Fruit fly (Drosophila melanogaster) whole organism, pupa: Measurements from ENCODE around the gene CG31560.

Experiments
- CG10348 ChIP-seq: fragments of 200-800 bp; sonication (Bioruptor generic); IDR thresholded peaks from 2 replicates; pipeline ENCODE4 v1.3.6; 2022; ENCODE audit warnings: missing biosample characterization, missing genetic modification characterization
- CG12605 ChIP-seq: fragments of 200-800 bp; sonication (Bioruptor generic); IDR thresholded peaks from 2 replicates; pipeline ENCODE4 v1.3.6; 2022; ENCODE audit warnings: missing biosample characterization, missing genetic modification characterization
- CG13204 ChIP-seq: fragments of 200-800 bp; sonication (Bioruptor generic); optimal IDR thresholded peaks from 2 replicates; lab custom pipeline; 2018; ENCODE audit warnings: missing biosample characterization, mild to moderate bottlenecking, missing genetic modification characterization, moderate library complexity
- CG14655 ChIP-seq: fragments of 200-800 bp; sonication (Bioruptor generic); optimal IDR thresholded peaks from 3 replicates; lab custom pipeline; 2017; ENCODE audit warnings: mild to moderate bottlenecking, missing biosample characterization, missing genetic modification reagents, missing genetic modification characterization
- CG15710 ChIP-seq: fragments of 200-800 bp; sonication (Bioruptor generic); optimal IDR thresholded peaks from 2 replicates; lab custom pipeline; 2018; ENCODE audit warnings: missing biosample characterization, mild to moderate bottlenecking, missing genetic modification characterization, moderate library complexity
- CG17806 ChIP-seq: fragments of 200-800 bp; sonication (Bioruptor generic); optimal IDR thresholded peaks from 2 replicates; lab custom pipeline; 2018; ENCODE audit warnings: missing biosample characterization, mild to moderate bottlenecking, missing genetic modification characterization, moderate library complexity
- CG32121 ChIP-seq: fragments of 200-800 bp; sonication (Bioruptor generic); IDR thresholded peaks from 2 replicates; pipeline ENCODE4 v1.3.6; 2022; ENCODE audit warnings: missing biosample characterization, missing genetic modification characterization
- CG34367 ChIP-seq: fragments of 200-800 bp; sonication (Bioruptor generic); optimal IDR thresholded peaks from 2 replicates; lab custom pipeline; 2018; ENCODE audit warnings: missing biosample characterization, mild to moderate bottlenecking, missing genetic modification characterization
- CG4496 ChIP-seq: fragments of 200-800 bp; sonication (Bioruptor generic); IDR thresholded peaks from 3 replicates; pipeline ENCODE4 v1.3.6; 2022; ENCODE audit warnings: missing biosample characterization, missing genetic modification characterization
- CG8159 ChIP-seq: fragments of 200-800 bp; sonication (Bioruptor generic); optimal IDR thresholded peaks from 3 replicates; lab custom pipeline; 2018; ENCODE audit warnings: missing biosample characterization, mild to moderate bottlenecking, missing genetic modification characterization, moderate library complexity
- CG8301 ChIP-seq: fragments of 200-800 bp; sonication (Bioruptor generic); optimal IDR thresholded peaks from 2 replicates; lab custom pipeline; 2018; ENCODE audit warnings: missing biosample characterization, mild to moderate bottlenecking, missing genetic modification characterization
- CG9948 ChIP-seq: fragments of 200-800 bp; sonication (Bioruptor generic); optimal IDR thresholded peaks from 2 replicates; lab custom pipeline; 2018; ENCODE audit warnings: missing biosample characterization, mild to moderate bottlenecking, missing genetic modification characterization, moderate library complexity
- D1 ChIP-seq: fragments of 200-800 bp; sonication (Bioruptor generic); optimal IDR thresholded peaks from 2 replicates; lab custom pipeline; 2018; ENCODE audit warnings: missing biosample characterization, mild to moderate bottlenecking, missing genetic modification characterization, moderate library complexity
- EcR ChIP-seq: fragments of 200-800 bp; sonication (Bioruptor generic); optimal IDR thresholded peaks from 3 replicates; lab custom pipeline; 2019; ENCODE audit warnings: missing biosample characterization, missing genetic modification characterization, mild to moderate bottlenecking, moderate library complexity, missing genetic modification reagents
- Ets98B ChIP-seq: fragments of 200-800 bp; sonication (Bioruptor generic); IDR thresholded peaks from 2 replicates; pipeline ENCODE4 v1.3.6; 2022; ENCODE audit warnings: missing biosample characterization, missing genetic modification characterization
- Pif1A ChIP-seq: fragments of 200-800 bp; sonication (Bioruptor generic); optimal IDR thresholded peaks from 3 replicates; lab custom pipeline; 2016; ENCODE audit warnings: missing biosample characterization, missing genetic modification characterization
- Pif1B ChIP-seq: fragments of 200-800 bp; sonication (Bioruptor generic); optimal IDR thresholded peaks from 3 replicates; lab custom pipeline; 2016; ENCODE audit warnings: missing biosample characterization, missing genetic modification characterization
- Snoo ChIP-seq: fragments of 200-800 bp; sonication (Bioruptor generic); optimal IDR thresholded peaks from 3 replicates; lab custom pipeline; 2017; ENCODE audit warnings: missing biosample characterization, mild to moderate bottlenecking, missing genetic modification characterization, inconsistent platforms
- fd96Ca ChIP-seq: fragments of 200-800 bp; sonication (Bioruptor generic); IDR thresholded peaks from 3 replicates; pipeline ENCODE4 v1.3.6; 2022; ENCODE audit warnings: missing biosample characterization, missing genetic modification characterization
- gl ChIP-seq: fragments of 200-800 bp; sonication (Bioruptor generic); optimal IDR thresholded peaks from 2 replicates; lab custom pipeline; 2018; ENCODE audit warnings: missing biosample characterization, mild to moderate bottlenecking, missing genetic modification characterization
- rn ChIP-seq: fragments of 200-800 bp; sonication (Bioruptor generic); IDR thresholded peaks from 2 replicates; pipeline ENCODE4 v1.3.6; 2022; ENCODE audit warnings: missing biosample characterization, missing genetic modification characterization

Gene CG31560

DNA sequence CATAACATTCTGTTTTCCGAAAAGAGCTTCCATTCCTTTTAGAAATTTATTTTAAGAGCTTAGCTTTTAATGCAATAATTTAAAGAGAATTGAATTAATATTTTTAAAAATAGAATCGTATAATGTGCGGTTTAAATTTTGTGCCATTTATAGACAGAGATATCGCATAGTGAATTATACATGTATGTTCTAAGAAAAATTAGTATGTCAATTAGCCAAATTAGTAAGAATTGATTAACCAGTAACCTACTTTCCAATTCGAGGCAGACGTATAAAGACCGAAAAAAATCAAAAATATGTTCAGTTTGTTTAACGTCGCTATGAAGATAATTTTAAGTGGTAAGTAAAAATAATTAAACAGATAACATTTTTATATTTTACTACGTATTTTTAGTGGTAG is at the start of gene CG31560:
Gene CG31560, plus strand, starts transcription at position 301 of the 400 bp plus-strand sequence.
- no peak for TF ChIP-seq Pif1A (GFP tag; lab: Kevin White, UChicago)
- TF ChIP-seq, all 21 proteins: peak for 0

DNA sequence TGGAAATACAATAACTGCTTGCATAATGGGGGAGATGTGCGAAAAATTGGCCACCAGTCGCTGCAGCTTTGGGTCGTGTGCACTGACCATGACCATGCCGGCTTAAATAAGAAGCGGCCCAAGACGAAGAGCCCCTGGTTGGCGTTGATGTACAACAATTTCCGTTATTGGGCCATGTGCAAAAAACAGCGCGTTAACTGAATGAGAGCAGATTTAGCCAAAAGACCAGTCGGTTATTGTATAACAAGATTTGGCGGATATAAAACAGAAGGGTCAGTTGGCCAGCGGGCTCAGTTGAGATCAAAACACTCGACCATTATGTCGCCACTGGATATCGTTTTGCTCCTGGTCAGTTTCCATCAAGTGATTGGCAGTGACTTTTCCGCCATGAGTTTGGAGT is 46.1 kb upstream of the CG31560 start, which contains the start of gene Osi10a:
Gene Osi10a, plus strand, starts transcription at position 301 of the 400 bp plus-strand sequence.
- TF ChIP-seq CG9948 (tag; lab: Kevin White, UChicago) (no peak), CG34367 (tag; lab: Kevin White, UChicago) (no peak), CG17806 (no peak), Ets98B (GFP tag; lab: Robert Waterston, UW) (no peak), CG13204 (GFP tag; lab: Kevin White, UChicago) (no peak), CG4496 (GFP tag; lab: Robert Waterston, UW) (no peak), CG14655 (GFP tag; lab: Kevin White, UChicago) (no peak), CG15710 (tag; lab: Kevin White, UChicago) (no peak), CG8301 (tag; lab: Kevin White, UChicago) (no peak), CG10348 (no peak), gl (no peak)

DNA sequence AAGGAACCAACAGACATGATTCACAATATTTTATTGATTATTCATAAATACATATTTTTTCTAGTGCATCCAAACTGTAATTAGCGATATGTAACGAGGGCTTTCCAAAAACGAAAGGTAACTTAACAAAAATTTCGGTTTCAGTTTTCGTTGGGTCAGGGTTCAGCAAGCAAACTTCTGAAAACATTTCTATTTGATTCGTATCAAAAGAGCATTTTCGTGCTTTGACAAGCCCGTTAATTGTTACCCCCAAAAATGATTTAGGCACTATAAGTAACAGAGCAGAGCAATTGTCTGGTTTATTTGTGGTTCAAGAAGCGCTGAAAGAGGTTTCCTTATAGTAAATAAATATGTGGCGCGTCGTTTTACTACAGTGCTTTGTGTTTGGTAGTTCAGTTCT is 43.9 kb upstream of the CG31560 start, which contains the start of gene Osi10b:
Gene Osi10b, plus strand, starts transcription at position 301 of the 400 bp plus-strand sequence.
- TF ChIP-seq gl (no peak), CG32121 (GFP tag; lab: Robert Waterston, UW) (no peak), fd96Ca (GFP tag; lab: Robert Waterston, UW) (no peak), Pif1B (GFP tag; lab: Kevin White, UChicago) (no peak), EcR (GFP tag; lab: Kevin White, UChicago) (no peak), CG17806 (no peak), rn (GFP tag; lab: Robert Waterston, UW) (no peak), Pif1A (GFP tag; lab: Kevin White, UChicago) (no peak), CG8159 (tag; lab: Kevin White, UChicago) (no peak), CG34367 (tag; lab: Kevin White, UChicago) (no peak), CG15710 (tag; lab: Kevin White, UChicago) (no peak), Ets98B (GFP tag; lab: Robert Waterston, UW) (no peak)
- TF ChIP-seq, all 21 proteins: peak for 0

DNA sequence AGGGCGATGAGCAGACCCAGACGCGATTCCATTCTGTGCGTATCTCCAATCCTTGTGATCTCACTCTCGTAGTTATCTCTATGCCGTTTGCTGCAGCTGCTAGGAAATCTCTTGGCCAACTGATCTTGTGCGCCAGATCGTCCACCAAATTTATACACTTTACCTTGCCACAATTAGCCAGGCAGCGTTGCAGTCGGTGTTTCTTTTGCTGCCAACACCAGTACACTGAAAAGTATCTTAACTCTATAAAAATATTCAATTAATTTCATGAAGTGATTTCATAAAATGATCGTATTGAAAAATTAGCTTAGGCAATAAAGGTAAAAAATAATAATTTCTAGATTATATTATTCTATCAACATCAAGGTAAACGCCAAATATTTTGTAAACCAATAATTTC is 41.1 kb upstream of the CG31560 start, which contains the start of gene Osi11:
Gene Osi11, minus strand, starts transcription at position 101 of the 400 bp plus-strand sequence.
- TF ChIP-seq EcR (GFP tag; lab: Kevin White, UChicago) (no peak), Pif1A (GFP tag; lab: Kevin White, UChicago) (no peak), gl (no peak), CG13204 (GFP tag; lab: Kevin White, UChicago) (no peak), rn (GFP tag; lab: Robert Waterston, UW) (no peak), Pif1B (GFP tag; lab: Kevin White, UChicago) (no peak), D1 (tag; lab: Kevin White, UChicago) (no peak), CG9948 (tag; lab: Kevin White, UChicago) (no peak), fd96Ca (GFP tag; lab: Robert Waterston, UW) (no peak), CG14655 (GFP tag; lab: Kevin White, UChicago) (no peak), CG8159 (tag; lab: Kevin White, UChicago) (no peak), CG8301 (tag; lab: Kevin White, UChicago) (no peak), CG34367 (tag; lab: Kevin White, UChicago) (no peak), CG12605 (no peak), CG4496 (GFP tag; lab: Robert Waterston, UW) (no peak)

DNA sequence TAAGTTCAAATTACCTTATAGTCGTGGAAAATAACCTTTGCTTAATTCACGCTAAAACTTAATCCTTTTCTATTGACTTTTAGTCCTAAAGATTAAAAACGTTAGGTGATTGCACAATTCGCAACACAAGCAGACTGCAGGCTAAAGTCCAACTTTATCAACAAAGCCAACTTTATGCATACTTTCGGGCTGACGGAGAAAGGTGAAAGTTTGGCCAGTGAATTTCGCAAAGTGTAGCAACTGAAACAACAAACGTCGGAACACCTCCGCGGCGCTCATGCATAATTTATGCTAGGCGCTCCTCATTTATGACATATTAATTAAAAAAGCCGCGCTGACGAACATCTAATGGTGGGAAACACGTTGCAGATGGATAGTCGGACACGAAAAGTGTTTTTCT is 39.8 kb upstream of the CG31560 start:
- TF ChIP-seq CG10348 (no peak), CG4496 (GFP tag; lab: Robert Waterston, UW) (0 out of 3 replicates have a peak, but pooled peaks have one; percentile 40), CG12605 (no peak; the same call in 1 of the 2 replicates), Pif1B (GFP tag; lab: Kevin White, UChicago) (no peak), CG13204 (GFP tag; lab: Kevin White, UChicago) (no peak), CG14655 (GFP tag; lab: Kevin White, UChicago) (peak; percentile 42), CG8301 (tag; lab: Kevin White, UChicago) (peak; percentile 12), D1 (tag; lab: Kevin White, UChicago) (no peak)
- TF ChIP-seq, all 21 proteins: peak for 3

DNA sequence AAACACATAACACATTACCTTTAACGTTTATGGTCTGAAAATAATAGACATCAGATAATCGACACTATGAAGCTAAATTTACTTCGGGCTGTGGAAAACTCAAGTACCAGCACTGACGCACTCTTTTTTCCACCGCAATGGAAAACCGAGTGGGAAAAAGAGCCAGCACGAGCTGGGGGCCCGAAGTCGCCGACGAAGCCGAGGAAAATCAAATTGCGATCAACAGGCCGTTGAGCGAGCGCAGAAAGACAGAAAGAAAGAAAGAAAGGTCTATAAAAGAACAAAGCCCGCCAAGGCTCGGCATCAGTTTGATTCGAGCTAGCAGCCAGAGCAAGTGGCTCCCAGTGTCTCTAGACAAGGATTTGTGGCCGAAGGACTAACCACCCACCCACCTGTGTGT is 31.5 kb upstream of the CG31560 start, which contains the start of gene Osi12:
Gene Osi12, plus strand, starts transcription at position 301 of the 400 bp plus-strand sequence.
- TF ChIP-seq Snoo = no peak
- no peak for TF ChIP-seq CG15710 (tag; lab: Kevin White, UChicago)
- TF ChIP-seq EcR (GFP tag; lab: Kevin White, UChicago) = no peak
- TF ChIP-seq CG13204 (GFP tag; lab: Kevin White, UChicago) = no peak
- TF ChIP-seq CG4496 (GFP tag; lab: Robert Waterston, UW) = no peak
- no peak for TF ChIP-seq CG14655 (GFP tag; lab: Kevin White, UChicago)
- TF ChIP-seq CG8301 (tag; lab: Kevin White, UChicago) = no peak
- TF ChIP-seq Ets98B (GFP tag; lab: Robert Waterston, UW) = no peak
- no peak for TF ChIP-seq rn (GFP tag; lab: Robert Waterston, UW)
- no peak for TF ChIP-seq D1 (tag; lab: Kevin White, UChicago)
- TF ChIP-seq CG34367 (tag; lab: Kevin White, UChicago) = no peak
- no peak for TF ChIP-seq CG9948 (tag; lab: Kevin White, UChicago)
- TF ChIP-seq CG12605 = no peak
- no peak for TF ChIP-seq Pif1B (GFP tag; lab: Kevin White, UChicago)
- TF ChIP-seq fd96Ca (GFP tag; lab: Robert Waterston, UW) = no peak
- no peak for TF ChIP-seq CG8159 (tag; lab: Kevin White, UChicago)
- TF ChIP-seq Pif1A (GFP tag; lab: Kevin White, UChicago) = no peak
- no peak for TF ChIP-seq CG32121 (GFP tag; lab: Robert Waterston, UW)
